Worm (Caenorhabditis elegans): ENCODE measurements around the gene npr-43.
A peak's percentile ranks its signal among the peaks of the same experiment; 100 is the strongest.

The npr-43 gene

DNA sequence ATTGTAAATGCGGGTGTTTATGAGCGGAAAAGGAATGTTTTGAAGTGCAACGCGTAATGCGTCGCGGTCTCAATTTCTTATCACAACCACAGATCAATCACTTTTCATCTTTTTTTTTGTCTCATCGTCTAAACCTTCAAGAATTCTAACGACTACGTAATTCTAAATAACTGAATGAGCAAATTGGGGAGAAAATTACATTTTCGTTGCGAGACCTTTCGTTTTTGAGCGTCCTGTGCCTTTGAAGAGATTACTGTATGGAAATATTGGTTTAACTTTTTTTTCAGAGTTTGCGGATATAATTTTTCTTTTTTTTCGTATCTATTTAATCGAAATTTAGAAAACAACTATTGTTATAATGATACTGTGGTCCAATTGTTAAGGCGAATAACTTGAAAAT, 28.4 kb downstream of the npr-43 start (continued):
- no peak for TF ChIP-seq lag-1 (GFP tag; IDR thresholded peaks at IDR 0.05)
- no peak for TF ChIP-seq Y79H2A.3 (GFP tag; conservative IDR thresholded peaks at IDR 0.05)
- no peak for TF ChIP-seq bed-2 (GFP tag; IDR thresholded peaks at IDR 0.05)
- TF ChIP-seq K12H6.12 (tag; optimal IDR thresholded peaks at IDR 0.05): no peak
- peak; percentile 67 for TF ChIP-seq F33H1.4 (GFP tag; IDR thresholded peaks at IDR 0.05)
- 0 out of 2 replicates have a peak, but pooled peaks have one; percentile 19 for TF ChIP-seq ztf-25 (GFP tag; IDR thresholded peaks at IDR 0.05)
- TF ChIP-seq D2030.7 (GFP tag; IDR thresholded peaks at IDR 0.05): peak; percentile 13; the same call in 1 of the 2 replicates
- no peak for TF ChIP-seq F22D6.2 (tag; optimal IDR thresholded peaks at IDR 0.05)
- TF ChIP-seq snpc-1.3 (tag; optimal IDR thresholded peaks at IDR 0.05; ENCODE audit: insufficient read depth): no peak
- no peak for TF ChIP-seq rec-8 (tag; optimal IDR thresholded peaks at IDR 0.05)
- no peak for TF ChIP-seq ztf-26 (tag; optimal IDR thresholded peaks at IDR 0.05)
- no peak for TF ChIP-seq zfh-2 (GFP tag; conservative IDR thresholded peaks at IDR 0.05)
- TF ChIP-seq mel-28 (tag; optimal IDR thresholded peaks at IDR 0.05; ENCODE audit: borderline replicate concordance): no peak
- no peak for TF ChIP-seq madf-10 (tag; optimal IDR thresholded peaks at IDR 0.05)
- no peak for TF ChIP-seq madf-3 (GFP tag; IDR thresholded peaks at IDR 0.05)
- TF ChIP-seq ceh-58 (GFP tag; IDR thresholded peaks at IDR 0.05): no peak
- TF ChIP-seq nfya-2 (GFP tag; IDR thresholded peaks at IDR 0.05): no peak
- TF ChIP-seq attf-6 (GFP tag; IDR thresholded peaks at IDR 0.05): 0 out of 2 replicates have a peak, but pooled peaks have one; percentile 35
- no peak for TF ChIP-seq lin-54 (GFP tag; optimal IDR thresholded peaks at IDR 0.05)
- no peak for TF ChIP-seq C17E4.6 (GFP tag; IDR thresholded peaks at IDR 0.05)
- TF ChIP-seq nhr-27 (tag; optimal IDR thresholded peaks at IDR 0.05): no peak
- peak; percentile 62 for TF ChIP-seq madf-6 (GFP tag; IDR thresholded peaks at IDR 0.05)
- no peak for TF ChIP-seq ztf-28 (GFP tag; IDR thresholded peaks at IDR 0.05)
- TF ChIP-seq lin-26 (GFP tag; IDR thresholded peaks at IDR 0.05): peak; percentile 17; the same call in 1 of the 2 replicates
- TF ChIP-seq ztf-18 (tag; optimal IDR thresholded peaks at IDR 0.05): no peak
- TF ChIP-seq nhr-80 (tag; optimal IDR thresholded peaks at IDR 0.05): no peak
- no peak for TF ChIP-seq madf-8 (GFP tag; conservative IDR thresholded peaks at IDR 0.05)

DNA sequence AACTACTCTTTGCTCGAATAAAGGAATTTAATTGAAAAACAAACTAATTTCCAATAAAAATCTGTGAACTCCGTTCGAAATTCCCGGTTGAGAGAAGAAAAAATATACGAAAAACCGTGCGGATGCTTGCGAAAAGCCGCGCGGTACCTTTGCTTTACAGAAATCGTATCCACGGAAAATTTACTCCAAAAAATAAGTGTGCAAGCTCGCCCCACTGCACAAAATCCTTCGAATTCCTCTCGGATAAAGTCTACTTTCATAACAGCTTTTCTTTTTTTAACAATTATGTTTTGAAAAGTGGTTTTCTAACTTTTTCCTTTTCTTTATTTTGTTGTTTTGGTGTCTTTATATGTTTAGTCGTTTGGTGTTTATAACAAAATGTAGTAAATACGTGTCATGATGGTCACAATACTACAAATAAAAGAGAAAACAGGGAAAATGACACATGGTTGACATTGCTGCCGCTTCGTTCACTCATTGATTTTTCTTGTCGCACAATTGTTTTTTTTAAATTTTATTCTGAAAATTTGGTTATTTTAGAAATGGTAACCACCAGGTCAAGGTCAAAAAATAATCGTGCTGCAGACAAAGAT, 31.6 kb downstream of the npr-43 start, which contains the start of gene cept-2:
Gene cept-2, plus strand, starts transcription at position 533 of the 593 bp plus-strand sequence.
- TF ChIP-seq B0035.1 (tag; optimal IDR thresholded peaks at IDR 0.05) (no peak), Y56A3A.18 (GFP tag; IDR thresholded peaks at IDR 0.05) (no peak), dpff-1 (tag; optimal IDR thresholded peaks at IDR 0.05) (no peak), dpl-1 (GFP tag; optimal IDR thresholded peaks at IDR 0.05) (peak; percentile 56), tbp1 (GFP tag; optimal IDR thresholded peaks at IDR 0.05) (peak; percentile 65), hlh-12 (tag; optimal IDR thresholded peaks at IDR 0.05) (no peak), T07F8.4 (tag; optimal IDR thresholded peaks at IDR 0.05) (no peak), athp-1 (tag; optimal IDR thresholded peaks at IDR 0.05) (peak; percentile 41), ztf-28 (GFP tag; IDR thresholded peaks at IDR 0.05) (0 out of 2 replicates have a peak, but pooled peaks have one; percentile 11), ceh-79 (tag; optimal IDR thresholded peaks at IDR 0.05) (no peak), lsy-27 (tag; optimal IDR thresholded peaks at IDR 0.05; ENCODE audit: borderline replicate concordance, insufficient read depth) (no peak), pbrm-1 (GFP tag; IDR thresholded peaks at IDR 0.05) (peak; percentile 78), efl-1 (GFP tag; optimal IDR thresholded peaks at IDR 0.05) (peak; percentile 52), C17E4.6 (GFP tag; IDR thresholded peaks at IDR 0.05) (no peak), nhr-27 (tag; optimal IDR thresholded peaks at IDR 0.05) (no peak), ztf-22 (GFP tag; optimal IDR thresholded peaks at IDR 0.05) (no peak), nfya-1 (tag; optimal IDR thresholded peaks at IDR 0.05; ENCODE audit: borderline replicate concordance, insufficient read depth) (no peak), xnd-1 (tag; optimal IDR thresholded peaks at IDR 0.05) (no peak), hmg-1.2 (GFP tag; IDR thresholded peaks at IDR 0.05) (peak; percentile 62), hsf-1 (GFP tag; IDR thresholded peaks at IDR 0.05) (no peak), nhr-90 (tag; optimal IDR thresholded peaks at IDR 0.05) (no peak), unc-62 (GFP tag; optimal IDR thresholded peaks at IDR 0.05) (no peak), madf-8 (GFP tag; conservative IDR thresholded peaks at IDR 0.05) (no peak), tbx-9 (tag; optimal IDR thresholded peaks at IDR 0.05; ENCODE audit: borderline replicate concordance) (no peak), nfya-2 (GFP tag; IDR thresholded peaks at IDR 0.05) (no peak), bed-1 (GFP tag; IDR thresholded peaks at IDR 0.05) (no peak)

Data from whole organism, young adult.